Fruit fly (Drosophila melanogaster): Measurements from ENCODE around the gene trx.

The trx gene

dm6 chr3R:14327472-14328104 lies 40.9 kb upstream of the trx start, which contains the start of gene spn-B (continued):
- TF ChIP-seq eg (GFP tag; IDR thresholded peaks at IDR 0.05): peak; percentile 82
- TF ChIP-seq salr (GFP tag; optimal IDR thresholded peaks at IDR 0.05): peak; percentile 8 to 44
- TF ChIP-seq CG34406 (GFP tag; optimal IDR thresholded peaks at IDR 0.05): peak; percentile 68
- peak; percentile 63 for TF ChIP-seq CG7368 (GFP tag; optimal IDR thresholded peaks at IDR 0.05)
- peak; percentile 86 for TF ChIP-seq Eip75B (GFP tag; optimal IDR thresholded peaks at IDR 0.05)
- TF ChIP-seq fd59A (GFP tag; optimal IDR thresholded peaks at IDR 0.05): peak; percentile 15
- peak; percentile 80 for TF ChIP-seq vri (GFP tag; optimal IDR thresholded peaks at IDR 0.05)
- TF ChIP-seq Eip93F (GFP tag; optimal IDR thresholded peaks at IDR 0.05): no peak
- peak; percentile 89 for TF ChIP-seq esn (GFP tag; optimal IDR thresholded peaks at IDR 0.05)
- no peak for TF ChIP-seq fd85E (GFP tag; optimal IDR thresholded peaks at IDR 0.05)
- TF ChIP-seq CG6163 (GFP tag; IDR thresholded peaks at IDR 0.05): peak; percentile 71; the same call in 2 of the 3 replicates
- TF ChIP-seq CG6808 (GFP tag; optimal IDR thresholded peaks at IDR 0.05): peak; percentile 75
- peak; percentile 77 for TF ChIP-seq CG31627 (GFP tag; optimal IDR thresholded peaks at IDR 0.05)
- TF ChIP-seq CG1621 (tag; optimal IDR thresholded peaks at IDR 0.05): peak; percentile 70
- TF ChIP-seq Met (GFP tag; optimal IDR thresholded peaks at IDR 0.05): peak; percentile 88
- TF ChIP-seq CG3032 (tag; optimal IDR thresholded peaks at IDR 0.05): peak; percentile 65
- peak; percentile 86 for TF ChIP-seq Smox (GFP tag; optimal IDR thresholded peaks at IDR 0.05)
- TF ChIP-seq CG6276 (GFP tag; optimal IDR thresholded peaks at IDR 0.05): no peak
- TF ChIP-seq Gug (GFP tag; IDR thresholded peaks at IDR 0.05): peak; percentile 59; the same call in 1 of the 2 replicates
- TF ChIP-seq svp (GFP tag): no peak
- TF ChIP-seq lz (GFP tag; optimal IDR thresholded peaks at IDR 0.05): peak; percentile 85
- peak; percentile 74 for TF ChIP-seq CG8632 (GFP tag; optimal IDR thresholded peaks at IDR 0.05)
- peak; percentile 72 for TF ChIP-seq CG10669 (GFP tag; optimal IDR thresholded peaks at IDR 0.05)
- peak; percentile 59 for TF ChIP-seq dsx (GFP tag; optimal IDR thresholded peaks at IDR 0.05; ENCODE audit: poor library complexity, severe bottlenecking)
- TF ChIP-seq CG3919 (GFP tag; optimal IDR thresholded peaks at IDR 0.05): peak; percentile 83
- peak; percentile 75 for TF ChIP-seq OdsH (GFP tag; optimal IDR thresholded peaks at IDR 0.05)
- TF ChIP-seq net (GFP tag; optimal IDR thresholded peaks at IDR 0.05): peak; percentile 79
- peak; percentile 95 for TF ChIP-seq Eip78C (GFP tag)
- TF ChIP-seq Ets96B (tag; optimal IDR thresholded peaks at IDR 0.05): peak; percentile 73
- peak; percentile 75 for TF ChIP-seq fkh (GFP tag; optimal IDR thresholded peaks at IDR 0.05)
- TF ChIP-seq CG6792 (GFP tag; optimal IDR thresholded peaks at IDR 0.05): peak; percentile 80
- peak; percentile 73 for TF ChIP-seq CG32006 (GFP tag; optimal IDR thresholded peaks at IDR 0.05)
- TF ChIP-seq topi (GFP tag; optimal IDR thresholded peaks at IDR 0.05): peak; percentile 83
- TF ChIP-seq Sox15 (GFP tag; optimal IDR thresholded peaks at IDR 0.05): peak; percentile 54
- TF ChIP-seq CG9139 (GFP tag; optimal IDR thresholded peaks at IDR 0.05): no peak

dm6 chr3R:14327113-14327466 lies 40.4 kb upstream of the trx start:
- TF ChIP-seq Sox102F (GFP tag; optimal IDR thresholded peaks at IDR 0.05): no peak
- no peak for TF ChIP-seq CG8319 (GFP tag; optimal IDR thresholded peaks at IDR 0.05)
- no peak for TF ChIP-seq Hr4 (GFP tag; optimal IDR thresholded peaks at IDR 0.05)
- TF ChIP-seq Eip93F (GFP tag; optimal IDR thresholded peaks at IDR 0.05): no peak
- TF ChIP-seq fd59A (GFP tag; optimal IDR thresholded peaks at IDR 0.05): no peak
- TF ChIP-seq CG10669 (GFP tag; optimal IDR thresholded peaks at IDR 0.05): no peak
- no peak for TF ChIP-seq svp (GFP tag)
- no peak for TF ChIP-seq dac (GFP tag; optimal IDR thresholded peaks at IDR 0.05)
- no peak for TF ChIP-seq acj6 (GFP tag; optimal IDR thresholded peaks at IDR 0.05)
- TF ChIP-seq ss (GFP tag; optimal IDR thresholded peaks at IDR 0.05): no peak
- TF ChIP-seq vri (GFP tag; optimal IDR thresholded peaks at IDR 0.05): no peak
- no peak for TF ChIP-seq Sox14 (GFP tag; optimal IDR thresholded peaks at IDR 0.05)
- TF ChIP-seq Gug (GFP tag; IDR thresholded peaks at IDR 0.05): no peak
